Fruit fly (Drosophila melanogaster) whole organism, embryonic: ENCODE measurements around the gene Cpr76Bb.

Source experiments
- Atf6 ChIP-seq: fragments of 200-800 bp; sonication (Bioruptor generic); IDR thresholded peaks from 2 replicates; pipeline ENCODE4 v1.3.6; 2022; ENCODE audit warnings: missing biosample characterization, missing genetic modification characterization
- CG1024 ChIP-seq: fragments of 200-800 bp; sonication (Bioruptor generic); IDR thresholded peaks from 2 replicates; pipeline ENCODE4 v1.3.6; 2022; ENCODE audit warnings: missing biosample characterization, missing genetic modification characterization
- CG10366 ChIP-seq: fragments of 200-800 bp; sonication (Bioruptor generic); IDR thresholded peaks from 2 replicates; pipeline ENCODE4 v1.3.6; 2022; ENCODE audit warnings: missing biosample characterization, missing genetic modification characterization
- CG10543 ChIP-seq: fragments of 200-800 bp; sonication (Bioruptor generic); optimal IDR thresholded peaks from 3 replicates; lab custom pipeline; 2017; ENCODE audit warnings: missing biosample characterization, mild to moderate bottlenecking, missing genetic modification characterization, moderate library complexity
- CG12155 ChIP-seq: fragments of 200-800 bp; sonication (Bioruptor generic); optimal IDR thresholded peaks from 3 replicates; lab custom pipeline; 2016; ENCODE audit warnings: missing biosample characterization, missing genetic modification characterization
- CG12769 ChIP-seq: fragments of 200-800 bp; sonication (Bioruptor generic); optimal IDR thresholded peaks from 2 replicates; lab custom pipeline; 2019; ENCODE audit warnings: missing biosample characterization, mild to moderate bottlenecking, missing genetic modification characterization, moderate library complexity
- CG13894 ChIP-seq: fragments of 200-800 bp; sonication (Bioruptor generic); optimal IDR thresholded peaks from 3 replicates; lab custom pipeline; 2018; ENCODE audit warnings: missing biosample characterization, mild to moderate bottlenecking, missing genetic modification characterization, moderate library complexity
- CG1647 ChIP-seq: fragments of 200-800 bp; sonication (Bioruptor generic); optimal IDR thresholded peaks from 3 replicates; lab custom pipeline; 2016; ENCODE audit warnings: missing biosample characterization, missing genetic modification characterization
- CG17385 ChIP-seq: fragments of 200-800 bp; sonication (Bioruptor generic); optimal IDR thresholded peaks from 3 replicates; lab custom pipeline; 2018; ENCODE audit warnings: missing biosample characterization, mild to moderate bottlenecking, missing genetic modification characterization
- CG17912 ChIP-seq: fragments of 200-800 bp; sonication (Bioruptor generic); optimal IDR thresholded peaks from 2 replicates; lab custom pipeline; 2018; ENCODE audit warnings: missing biosample characterization, mild to moderate bottlenecking, missing genetic modification characterization
- CG32767 ChIP-seq: fragments of 200-800 bp; sonication (Bioruptor generic); IDR thresholded peaks from 2 replicates; pipeline ENCODE4 v1.3.6; 2022; ENCODE audit warnings: missing biosample characterization, missing genetic modification characterization
- CG43689 ChIP-seq: fragments of 200-800 bp; sonication (Bioruptor generic); IDR thresholded peaks from 2 replicates; pipeline ENCODE4 v1.3.6; 2022; ENCODE audit warnings: missing biosample characterization, missing genetic modification characterization
- CG8478 ChIP-seq: fragments of >200 bp; optimal IDR thresholded peaks from 2 replicates; lab custom pipeline; 2018
- D ChIP-seq, 2 experiments: fragments of 200-800 bp in 1 of 2; fragments of >200 bp in 1 of 2; sonication (Bioruptor generic) in 1 of 2; optimal IDR thresholded peaks; 2 replicates in 1 of 2; 3 replicates in 1 of 2; lab custom pipeline; 2017; ENCODE audit warnings: mild to moderate bottlenecking in 1 of 2, missing biosample characterization in 1 of 2, missing genetic modification characterization in 1 of 2, missing genetic modification reagents in 1 of 2
- Dbx ChIP-seq: fragments of 200-800 bp; sonication (Bioruptor generic); IDR thresholded peaks from 3 replicates; pipeline ENCODE4 v1.3.6; 2022; ENCODE audit warnings: missing biosample characterization, missing genetic modification characterization
- Deaf1 ChIP-seq: fragments of 200-800 bp; optimal IDR thresholded peaks from 3 replicates; lab custom pipeline; 2019; ENCODE audit warnings: missing biosample characterization, mild to moderate bottlenecking, missing genetic modification characterization, moderate library complexity
- Dip3 ChIP-seq: fragments of 200-800 bp; sonication (Bioruptor generic); optimal IDR thresholded peaks from 3 replicates; lab custom pipeline; 2016; ENCODE audit warnings: missing biosample characterization, missing genetic modification characterization
- Dp ChIP-seq: fragments of 200-800 bp; sonication (Bioruptor generic); optimal IDR thresholded peaks from 2 replicates; lab custom pipeline; 2018; ENCODE audit warnings: missing biosample characterization, mild to moderate bottlenecking, missing genetic modification characterization, moderate library complexity
- HLH54F ChIP-seq: fragments of 200-800 bp; sonication (Bioruptor generic); optimal IDR thresholded peaks from 3 replicates; lab custom pipeline; 2016; ENCODE audit warnings: missing biosample characterization, missing genetic modification characterization
- Lpt ChIP-seq: fragments of >200 bp; optimal IDR thresholded peaks from 2 replicates; lab custom pipeline; 2018; ENCODE audit warnings: missing biosample characterization, missing genetic modification characterization
- MBD-R2 ChIP-seq: fragments of 200-800 bp; sonication (Bioruptor generic); IDR thresholded peaks from 2 replicates; pipeline ENCODE4 v1.3.6; 2022; ENCODE audit warnings: missing biosample characterization, missing genetic modification characterization
- Nf-YA ChIP-seq: fragments of 200-800 bp; sonication (Bioruptor generic); IDR thresholded peaks from 2 replicates; pipeline ENCODE4 v1.3.6; 2022; ENCODE audit warnings: missing biosample characterization, missing genetic modification characterization
- Scr ChIP-seq: fragments of 200-800 bp; sonication (Bioruptor generic); IDR thresholded peaks from 2 replicates; pipeline ENCODE4 v1.3.6; 2022; ENCODE audit warnings: missing biosample characterization, missing genetic modification characterization; ENCODE audit not compliant: partially characterized antibody
- cg ChIP-seq: fragments of 200-800 bp; sonication (Bioruptor generic); optimal IDR thresholded peaks from 3 replicates; lab custom pipeline; 2019; ENCODE audit warnings: missing biosample characterization, mild to moderate bottlenecking, missing genetic modification characterization, moderate library complexity
- dmrt99B ChIP-seq: fragments of 200-800 bp; sonication (Bioruptor generic); optimal IDR thresholded peaks from 2 replicates; lab custom pipeline; 2018; ENCODE audit warnings: missing biosample characterization, mild to moderate bottlenecking, missing genetic modification characterization, moderate library complexity
- fd96Cb ChIP-seq: fragments of 200-800 bp; sonication (Bioruptor generic); optimal IDR thresholded peaks from 2 replicates; lab custom pipeline; 2018; ENCODE audit warnings: missing biosample characterization, mild to moderate bottlenecking, missing genetic modification characterization, moderate library complexity
- gt ChIP-seq: fragments of 200-800 bp; sonication (Bioruptor generic); IDR thresholded peaks from 2 replicates; pipeline ENCODE4 v1.3.6; 2022; ENCODE audit warnings: missing biosample characterization, missing genetic modification characterization
- kah ChIP-seq: fragments of 200-800 bp; sonication (Bioruptor generic); optimal IDR thresholded peaks from 2 replicates; lab custom pipeline; 2018; ENCODE audit warnings: missing biosample characterization, mild to moderate bottlenecking, missing genetic modification characterization
- kni ChIP-seq: fragments of 200-800 bp; sonication (Bioruptor generic); optimal IDR thresholded peaks from 3 replicates; lab custom pipeline; 2017; ENCODE audit warnings: mild to moderate bottlenecking, missing biosample characterization, missing genetic modification reagents, missing genetic modification characterization
- lbe ChIP-seq: fragments of 200-800 bp; sonication (Bioruptor generic); optimal IDR thresholded peaks from 2 replicates; lab custom pipeline; 2016; ENCODE audit warnings: missing biosample characterization, mild to moderate bottlenecking, missing genetic modification characterization
- lmd ChIP-seq: fragments of 200-800 bp; sonication (Bioruptor generic); IDR thresholded peaks from 2 replicates; pipeline ENCODE4 v1.3.6; 2022; ENCODE audit warnings: missing biosample characterization, missing genetic modification characterization
- odd ChIP-seq: fragments of 200-800 bp; sonication (Bioruptor generic); optimal IDR thresholded peaks from 2 replicates; lab custom pipeline; 2017; ENCODE audit warnings: missing biosample characterization, mild to moderate bottlenecking, missing genetic modification characterization
- onecut ChIP-seq: fragments of 200-800 bp; sonication (Bioruptor generic); IDR thresholded peaks from 2 replicates; pipeline ENCODE4 v1.3.6; 2022; ENCODE audit warnings: missing biosample characterization, missing genetic modification characterization
- prd ChIP-seq, 3 experiments: fragments of >200 bp in 2 of 3; fragments of 200-800 bp in 1 of 3; sonication (Bioruptor generic) in 1 of 3; optimal IDR thresholded peaks in 2 of 3; IDR thresholded peaks in 1 of 3; 2 replicates in 2 of 3; 3 replicates in 1 of 3; pipeline versions ENCODE4 v1.3.6 to Lab custom; 2017 to 2022; ENCODE audit warnings: missing biosample characterization in 1 of 3, missing genetic modification characterization in 1 of 3
- pros ChIP-seq: fragments of 200-800 bp; sonication (Bioruptor generic); optimal IDR thresholded peaks from 3 replicates; lab custom pipeline; 2019; ENCODE audit warnings: missing biosample characterization, mild to moderate bottlenecking, missing genetic modification characterization, moderate library complexity
- rib ChIP-seq: fragments of 200-800 bp; sonication (Bioruptor generic); IDR thresholded peaks from 2 replicates; pipeline ENCODE4 v1.3.6; 2022; ENCODE audit warnings: missing biosample characterization, missing genetic modification characterization
- sc ChIP-seq, 3 experiments: fragments of >200 bp in 2 of 3; fragments of 200-800 bp in 1 of 3; sonication (Bioruptor generic) in 1 of 3; optimal IDR thresholded peaks; 2 replicates in 2 of 3; 3 replicates in 1 of 3; lab custom pipeline; 2017; ENCODE audit warnings: mild to moderate bottlenecking in 1 of 3, missing biosample characterization in 1 of 3, missing genetic modification characterization in 1 of 3, missing genetic modification reagents in 1 of 3
- sd ChIP-seq: fragments of 200-800 bp; sonication (Bioruptor generic); optimal IDR thresholded peaks from 3 replicates; lab custom pipeline; 2018; ENCODE audit warnings: missing biosample characterization, mild to moderate bottlenecking, missing genetic modification characterization, moderate library complexity
- sens ChIP-seq: fragments of 200-800 bp; sonication (Bioruptor generic); peaks from one replicate; lab custom pipeline; 2016; ENCODE audit warnings: missing biosample characterization, missing genetic modification characterization
- sr ChIP-seq: fragments of 200-800 bp; sonication (Bioruptor generic); IDR thresholded peaks from 3 replicates; pipeline ENCODE4 v1.3.6; 2022; ENCODE audit warnings: missing biosample characterization, missing genetic modification characterization
- sug ChIP-seq: fragments of 200-800 bp; optimal IDR thresholded peaks from 2 replicates; lab custom pipeline; 2019; ENCODE audit warnings: missing biosample characterization, mild to moderate bottlenecking, missing genetic modification characterization, moderate library complexity
- tll ChIP-seq, 2 experiments: fragments of 200-800 bp in 1 of 2; fragments of >200 bp in 1 of 2; sonication (Bioruptor generic) in 1 of 2; optimal IDR thresholded peaks; 2 replicates each; lab custom pipeline; 2017 to 2019; ENCODE audit warnings: missing biosample characterization in 2 of 2, missing genetic modification characterization in 2 of 2, mild to moderate bottlenecking in 1 of 2, moderate library complexity in 1 of 2
- wdn ChIP-seq: fragments of 200-800 bp; sonication (Bioruptor generic); IDR thresholded peaks from 2 replicates; pipeline ENCODE4 v1.3.6; 2022; ENCODE audit warnings: missing biosample characterization, missing genetic modification characterization
- zen2 ChIP-seq: fragments of 200-800 bp; sonication (Bioruptor generic); IDR thresholded peaks from 3 replicates; pipeline ENCODE4 v1.3.6; 2022; ENCODE audit warnings: missing biosample characterization, missing genetic modification characterization; ENCODE audit not compliant: partially characterized antibody

Gene Cpr76Bb

dm6 chr3L:19557197-19557995 is 37.9 kb downstream of the Cpr76Bb start (continued):
- TF ChIP-seq fd96Cb (tag; lab: Kevin White, UChicago) (peak; percentile 25), sc (optimal IDR thresholded peaks at IDR 0.05; lab: Kevin White, UChicago) (no peak), sc (GFP tag; optimal IDR thresholded peaks at IDR 0.05; lab: Kevin White, UChicago) (peak; percentile 45), CG10366 (GFP tag; lab: Robert Waterston, UW) (no peak), prd (optimal IDR thresholded peaks at IDR 0.05; lab: Kevin White, UChicago) (no peak), prd (GFP tag; IDR thresholded peaks at IDR 0.05; lab: Robert Waterston, UW) (peak; percentile 31; the same call in 1 of the 3 replicates)

dm6 chr3L:19557996-19558375 is 38.5 kb downstream of the Cpr76Bb start:
- TF ChIP-seq pros (GFP tag; lab: Kevin White, UChicago), result peak; percentile 68
- TF ChIP-seq D (optimal IDR thresholded peaks at IDR 0.05; lab: Kevin White, UChicago), result peak; percentile 85
- TF ChIP-seq D (GFP tag; optimal IDR thresholded peaks at IDR 0.05; lab: Kevin White, UChicago), result no peak
- peak; percentile 97 for TF ChIP-seq kni (GFP tag; lab: Kevin White, UChicago)
- no peak for TF ChIP-seq CG32767 (GFP tag; lab: Robert Waterston, UW)
- peak; percentile 5; the same call in 1 of the 2 replicates for TF ChIP-seq wdn
- TF ChIP-seq Deaf1 (tag; lab: Kevin White, UChicago), result peak; percentile 64
- TF ChIP-seq CG1024, result no peak
- TF ChIP-seq lmd (GFP tag; lab: Robert Waterston, UW), result no peak
- peak; percentile 23; the same call in 1 of the 2 replicates for TF ChIP-seq onecut (GFP tag; lab: Robert Waterston, UW)
- no peak for TF ChIP-seq sr (GFP tag; lab: Robert Waterston, UW)
- no peak for TF ChIP-seq kah (GFP tag; lab: Kevin White, UChicago)
- TF ChIP-seq dmrt99B, result no peak
- peak; percentile 68 for TF ChIP-seq cg (GFP tag; lab: Kevin White, UChicago)
- peak in 1 of 2 experiments; percentile 66 for TF ChIP-seq tll (GFP tag; optimal IDR thresholded peaks at IDR 0.05; lab: Kevin White, UChicago)
- TF ChIP-seq CG8478, result no peak
- no peak for TF ChIP-seq CG17912 (GFP tag; lab: Kevin White, UChicago)
- TF ChIP-seq MBD-R2 (GFP tag; lab: Robert Waterston, UW), result no peak
- TF ChIP-seq Dp (GFP tag; lab: Kevin White, UChicago), result no peak
- TF ChIP-seq CG10543 (GFP tag; lab: Kevin White, UChicago), result peak; percentile 51
- peak; percentile 28 for TF ChIP-seq lbe (GFP tag; lab: Kevin White, UChicago)
- TF ChIP-seq CG1647 (GFP tag; lab: Kevin White, UChicago), result no peak
- 0 out of 2 replicates have a peak, but pooled peaks have one; percentile 10 for TF ChIP-seq Scr
- TF ChIP-seq Nf-YA (GFP tag; lab: Robert Waterston, UW), result no peak
- no peak for TF ChIP-seq zen2 (GFP tag; lab: Robert Waterston, UW)
- no peak for TF ChIP-seq CG12155
- TF ChIP-seq odd (GFP tag; lab: Kevin White, UChicago), result no peak
- TF ChIP-seq gt, result no peak
- TF ChIP-seq Atf6 (GFP tag; lab: Robert Waterston, UW), result no peak
- peak; percentile 69 for TF ChIP-seq sens (GFP tag; lab: Kevin White, UChicago)
- peak; percentile 21 for TF ChIP-seq sug (tag; lab: Kevin White, UChicago)
- TF ChIP-seq sd, result no peak
- TF ChIP-seq rib (GFP tag; lab: Robert Waterston, UW), result no peak
- TF ChIP-seq HLH54F, result no peak
- TF ChIP-seq Dbx (GFP tag; lab: Robert Waterston, UW), result no peak
- peak; percentile 92 for TF ChIP-seq CG13894 (tag; lab: Kevin White, UChicago)
- TF ChIP-seq Dip3, result no peak
- TF ChIP-seq CG43689, result no peak
- TF ChIP-seq CG17385 (GFP tag; lab: Kevin White, UChicago), result peak; percentile 82
- TF ChIP-seq Lpt (GFP tag; lab: Kevin White, UChicago), result peak; percentile 84
- peak; percentile 85 for TF ChIP-seq CG12769 (tag; lab: Kevin White, UChicago)
